Worm (Caenorhabditis elegans): ENCODE measurements around the gene mob-2.

The mob-2 gene

DNA sequence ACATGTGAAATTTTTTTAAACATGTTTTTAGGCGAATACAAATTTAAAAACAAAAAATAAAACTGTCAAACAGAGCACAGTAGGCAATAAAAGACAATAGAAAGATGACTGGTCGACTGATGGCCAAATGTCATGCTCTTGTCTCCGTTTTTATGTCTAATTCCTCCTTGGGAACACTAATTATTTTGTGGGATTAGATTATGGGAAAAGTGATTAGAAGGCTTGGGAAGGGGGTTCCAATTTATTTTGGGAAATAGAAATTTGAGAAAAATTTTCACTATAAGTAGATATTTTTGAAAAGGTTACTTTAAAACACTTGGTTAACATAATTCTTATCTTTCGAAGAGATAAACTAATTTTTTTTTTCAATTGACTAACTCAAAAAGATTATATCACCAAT, 929 bp upstream of the mob-2 start:
- TF ChIP-seq F37D6.2 (tag; optimal IDR thresholded peaks at IDR 0.05) (no peak), unc-130 (GFP tag; optimal IDR thresholded peaks at IDR 0.05) (no peak), pqm-1 (tag; optimal IDR thresholded peaks at IDR 0.05) (no peak), dve-1 (tag; optimal IDR thresholded peaks at IDR 0.05; ENCODE audit: insufficient read depth) (no peak), mdl-1 (tag; optimal IDR thresholded peaks at IDR 0.05) (no peak), unc-39 (tag; optimal IDR thresholded peaks at IDR 0.05) (no peak), mxl-2 (GFP tag; conservative IDR thresholded peaks at IDR 0.05) (no peak)

DNA sequence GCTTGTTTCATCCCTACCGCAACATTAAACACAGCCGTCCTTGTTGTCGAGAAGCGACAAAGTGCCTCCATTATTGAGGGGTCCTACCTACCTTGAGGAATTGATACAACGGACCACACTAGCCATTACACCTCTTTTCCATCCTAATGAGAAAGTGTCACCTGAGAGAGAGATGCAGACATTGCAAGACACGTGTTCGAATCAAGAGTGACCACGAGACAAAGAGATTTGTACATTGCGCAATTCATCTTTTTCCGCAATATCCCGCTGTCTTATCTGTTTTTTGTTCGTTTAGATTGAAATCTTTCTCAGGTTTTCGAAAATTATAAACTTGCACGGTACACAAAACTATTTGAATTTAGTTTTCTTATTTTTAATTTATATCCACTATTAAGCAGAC, 742 bp downstream of the mob-2 start:
- TF ChIP-seq nhr-28 (tag; optimal IDR thresholded peaks at IDR 0.05), result peak; percentile 26
- peak; percentile 63 for TF ChIP-seq hlh-11 (tag; optimal IDR thresholded peaks at IDR 0.05)
- TF ChIP-seq saeg-2 (GFP tag; IDR thresholded peaks at IDR 0.05), result no peak
- TF ChIP-seq zip-2 (tag; optimal IDR thresholded peaks at IDR 0.05), result no peak
- no peak for TF ChIP-seq madf-9 (GFP tag; conservative IDR thresholded peaks at IDR 0.05)
- no peak for TF ChIP-seq lin-38 (GFP tag; IDR thresholded peaks at IDR 0.05)
- TF ChIP-seq mxl-3 (GFP tag; optimal IDR thresholded peaks at IDR 0.05), result peak; percentile 92
- no peak for TF ChIP-seq zip-11 (GFP tag; IDR thresholded peaks at IDR 0.05)
- TF ChIP-seq ZK337.2 (GFP tag; IDR thresholded peaks at IDR 0.05), result no peak
- TF ChIP-seq gei-8 (GFP tag; optimal IDR thresholded peaks at IDR 0.05), result no peak
- no peak for TF ChIP-seq daf-8 (GFP tag; IDR thresholded peaks at IDR 0.05)
- no peak for TF ChIP-seq unc-130 (GFP tag; optimal IDR thresholded peaks at IDR 0.05)
- peak; percentile 53 for TF ChIP-seq nhr-11 (tag; optimal IDR thresholded peaks at IDR 0.05)
- TF ChIP-seq mes-2 (tag; optimal IDR thresholded peaks at IDR 0.05; ENCODE audit: poor library complexity, severe bottlenecking), result no peak
- no peak for TF ChIP-seq hmg-1.1 (GFP tag; IDR thresholded peaks at IDR 0.05)
- TF ChIP-seq ZK546.5 (tag; optimal IDR thresholded peaks at IDR 0.05), result no peak
- no peak for TF ChIP-seq nhr-48 (tag; optimal IDR thresholded peaks at IDR 0.05)
- no peak for TF ChIP-seq daf-12 (tag; optimal IDR thresholded peaks at IDR 0.05)
- TF ChIP-seq ceh-82 (tag; optimal IDR thresholded peaks at IDR 0.05), result no peak
- TF ChIP-seq zfp-2 (tag; optimal IDR thresholded peaks at IDR 0.05), result no peak
- TF ChIP-seq lin-15B (tag; optimal IDR thresholded peaks at IDR 0.05), result no peak
- no peak for TF ChIP-seq ceh-20 (GFP tag; IDR thresholded peaks at IDR 0.05)
- peak in 1 of 2 experiments; percentile 81 for TF ChIP-seq mdl-1 (tag; optimal IDR thresholded peaks at IDR 0.05)
- TF ChIP-seq lin-39 (tag; optimal IDR thresholded peaks at IDR 0.05), result no peak
- TF ChIP-seq spr-1 (tag; optimal IDR thresholded peaks at IDR 0.05), result no peak
- TF ChIP-seq skn-1 (tag; optimal IDR thresholded peaks at IDR 0.05), result no peak
- TF ChIP-seq vab-7 (GFP tag; IDR thresholded peaks at IDR 0.05), result no peak
- TF ChIP-seq daf-16 (GFP tag; optimal IDR thresholded peaks at IDR 0.05), result peak in 1 of 2 experiments; percentile 2
- no peak for TF ChIP-seq daf-16 (tag; optimal IDR thresholded peaks at IDR 0.05)
- no peak for TF ChIP-seq rbr-2 (tag; optimal IDR thresholded peaks at IDR 0.05)
- TF ChIP-seq mxl-2 (GFP tag; conservative IDR thresholded peaks at IDR 0.05), result no peak
- TF ChIP-seq F10B5.3 (tag; optimal IDR thresholded peaks at IDR 0.05), result no peak
- TF ChIP-seq spr-3 (GFP tag; optimal IDR thresholded peaks at IDR 0.05), result no peak
- TF ChIP-seq ztf-11 (tag; optimal IDR thresholded peaks at IDR 0.05), result no peak
- TF ChIP-seq hlh-30 (tag; optimal IDR thresholded peaks at IDR 0.05; ENCODE audit: insufficient read depth), result peak; percentile 95
- no peak for TF ChIP-seq egl-27 (tag; optimal IDR thresholded peaks at IDR 0.05)
- no peak for TF ChIP-seq hif-1 (tag; optimal IDR thresholded peaks at IDR 0.05)
- no peak for TF ChIP-seq tag-97 (GFP tag; IDR thresholded peaks at IDR 0.05)
- no peak for TF ChIP-seq ceh-28 (tag; optimal IDR thresholded peaks at IDR 0.05)
- no peak for TF ChIP-seq ceh-32 (tag; optimal IDR thresholded peaks at IDR 0.05; ENCODE audit: poor library complexity)
- TF ChIP-seq lir-3 (tag; optimal IDR thresholded peaks at IDR 0.05), result no peak
- TF ChIP-seq nhr-25 (tag; optimal IDR thresholded peaks at IDR 0.05; ENCODE audit: borderline replicate concordance, insufficient read depth), result no peak
- no peak for TF ChIP-seq jun-1 (tag; optimal IDR thresholded peaks at IDR 0.05)

Data from whole organism, L4 larva.